Fruit fly (Drosophila melanogaster): Measurements from ENCODE around the gene Lectin-galC1.
A peak's percentile ranks its signal among the peaks of the same experiment; 100 is the strongest.

The Lectin-galC1 gene

DNA sequence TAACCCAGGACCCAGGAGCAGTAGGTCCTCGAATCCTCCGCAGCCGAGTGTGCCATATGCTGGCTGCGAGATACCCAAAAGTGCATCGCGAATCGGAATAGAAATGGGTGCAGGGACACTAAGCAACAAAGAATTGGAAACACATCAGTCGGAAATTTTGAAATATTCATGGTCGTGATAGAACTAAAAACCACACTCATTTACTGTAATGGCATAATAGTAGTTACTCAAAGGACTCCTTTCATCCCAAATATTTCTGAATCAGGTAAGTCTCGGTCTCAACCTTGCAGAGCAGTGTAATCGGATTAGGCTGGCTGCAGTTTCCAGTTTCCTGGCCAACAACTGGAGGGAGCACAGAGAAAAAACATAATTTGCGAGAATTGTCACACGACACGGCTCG, 41.1 kb upstream of the Lectin-galC1 start (continued):
- TF ChIP-seq mirr (GFP tag; optimal IDR thresholded peaks at IDR 0.05) (no peak), Bdp1 (GFP tag; optimal IDR thresholded peaks at IDR 0.05) (no peak), E2f1 (GFP tag; IDR thresholded peaks at IDR 0.05) (no peak; the same call in 1 of the 2 replicates), cas (GFP tag; IDR thresholded peaks at IDR 0.05) (no peak), lov (optimal IDR thresholded peaks at IDR 0.05) (no peak), lov (GFP tag; IDR thresholded peaks at IDR 0.05) (no peak; the same call in 2 of the 3 replicates), unc-4 (GFP tag; IDR thresholded peaks at IDR 0.05; ENCODE audit: partially characterized antibody) (no peak), gro (GFP tag; optimal IDR thresholded peaks at IDR 0.05) (no peak), HLHmδ (GFP tag; optimal IDR thresholded peaks at IDR 0.05) (no peak), pnt (GFP tag; optimal IDR thresholded peaks at IDR 0.05) (no peak), ATbp (GFP tag; optimal IDR thresholded peaks at IDR 0.05) (peak; percentile 22), Lim3 (GFP tag; IDR thresholded peaks at IDR 0.05) (no peak), yki (optimal IDR thresholded peaks at IDR 0.05) (no peak), dmrt99B (tag; optimal IDR thresholded peaks at IDR 0.05) (peak; percentile 32), CG11723 (GFP tag; optimal IDR thresholded peaks at IDR 0.05) (peak; percentile 14), org-1 (GFP tag; optimal IDR thresholded peaks at IDR 0.05) (no peak), wek (GFP tag; optimal IDR thresholded peaks at IDR 0.05) (no peak), CG3847 (GFP tag; IDR thresholded peaks at IDR 0.05) (no peak), Opbp (GFP tag; IDR thresholded peaks at IDR 0.05; ENCODE audit: partially characterized antibody) (no peak), Ssrp (tag; optimal IDR thresholded peaks at IDR 0.05) (peak; percentile 18), gem (tag; optimal IDR thresholded peaks at IDR 0.05) (peak; percentile 55), CG1647 (GFP tag; optimal IDR thresholded peaks at IDR 0.05) (no peak), gt (GFP tag; IDR thresholded peaks at IDR 0.05) (no peak), CG15696 (tag; optimal IDR thresholded peaks at IDR 0.05) (peak; percentile 69), CG6254 (GFP tag; optimal IDR thresholded peaks at IDR 0.05) (peak; percentile 52), Ets97D (GFP tag; optimal IDR thresholded peaks at IDR 0.05) (no peak), D19B (GFP tag; optimal IDR thresholded peaks at IDR 0.05) (no peak), CG18262 (tag; optimal IDR thresholded peaks at IDR 0.05) (peak; percentile 68), CG10462 (GFP tag; optimal IDR thresholded peaks at IDR 0.05) (peak; percentile 9), CG8944 (GFP tag; optimal IDR thresholded peaks at IDR 0.05) (no peak), HmgD (GFP tag; optimal IDR thresholded peaks at IDR 0.05) (no peak), ro (GFP tag; IDR thresholded peaks at IDR 0.05) (no peak), Hmx (GFP tag; optimal IDR thresholded peaks at IDR 0.05) (no peak), lola (GFP tag; optimal IDR thresholded peaks at IDR 0.05) (peak in 1 of 3 experiments; percentile 67), CG10431 (GFP tag; optimal IDR thresholded peaks at IDR 0.05) (no peak), Dek (tag; optimal IDR thresholded peaks at IDR 0.05) (no peak), CG10959 (GFP tag; IDR thresholded peaks at IDR 0.05) (peak; percentile 66), Ptx1 (GFP tag; IDR thresholded peaks at IDR 0.05) (peak; percentile 27; the same call in 1 of the 2 replicates), fu2 (GFP tag; optimal IDR thresholded peaks at IDR 0.05) (no peak), tap (tag; optimal IDR thresholded peaks at IDR 0.05) (peak; percentile 35), disco-r (GFP tag; optimal IDR thresholded peaks at IDR 0.05) (no peak), NFAT (GFP tag; IDR thresholded peaks at IDR 0.05) (no peak), CG17568 (GFP tag; optimal IDR thresholded peaks at IDR 0.05) (no peak), Mrtf (GFP tag; IDR thresholded peaks at IDR 0.05) (no peak), slou (GFP tag; optimal IDR thresholded peaks at IDR 0.05) (no peak), CG2889 (GFP tag; IDR thresholded peaks at IDR 0.05) (peak; percentile 59; the same call in 1 of the 3 replicates), tx (GFP tag; optimal IDR thresholded peaks at IDR 0.05) (no peak), gcm2 (GFP tag; optimal IDR thresholded peaks at IDR 0.05) (no peak), amos (GFP tag; IDR thresholded peaks at IDR 0.05; ENCODE audit: partially characterized antibody) (no peak), knrl (GFP tag; IDR thresholded peaks at IDR 0.05; ENCODE audit: partially characterized antibody) (no peak), Blimp-1 (GFP tag; optimal IDR thresholded peaks at IDR 0.05) (peak; percentile 56), CG7963 (GFP tag; IDR thresholded peaks at IDR 0.05; ENCODE audit: partially characterized antibody) (no peak)

Measured in whole organism, embryonic.